Fruit fly (Drosophila melanogaster): ENCODE measurements around the gene Pkc98E.

The Pkc98E gene

DNA sequence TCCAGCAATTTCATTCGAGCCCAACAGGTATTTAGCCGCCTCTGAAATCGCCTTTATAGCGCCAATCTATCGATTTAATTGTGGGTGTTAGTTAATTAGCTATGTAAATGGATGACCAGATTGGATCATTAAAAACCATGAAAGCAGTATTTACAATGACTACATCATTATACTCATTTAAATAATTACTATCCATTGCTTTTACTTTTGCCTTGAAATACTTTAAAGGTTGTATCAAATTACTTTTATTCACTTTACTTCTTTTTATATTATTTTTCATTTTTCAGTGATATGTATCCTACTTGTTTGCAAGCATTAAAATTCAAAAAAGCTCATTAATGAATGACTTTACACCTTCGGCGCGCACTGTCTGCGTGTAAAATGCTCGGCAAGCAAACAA lies 40.0 kb upstream of the Pkc98E start:
- 0 out of 3 replicates have a peak, but pooled peaks have one; percentile 22 for TF ChIP-seq CG11695 (GFP tag; IDR thresholded peaks at IDR 0.05)
- no peak for TF ChIP-seq wdn (GFP tag; IDR thresholded peaks at IDR 0.05)
- peak; percentile 3 for TF ChIP-seq CG11504 (tag; optimal IDR thresholded peaks at IDR 0.05)

DNA sequence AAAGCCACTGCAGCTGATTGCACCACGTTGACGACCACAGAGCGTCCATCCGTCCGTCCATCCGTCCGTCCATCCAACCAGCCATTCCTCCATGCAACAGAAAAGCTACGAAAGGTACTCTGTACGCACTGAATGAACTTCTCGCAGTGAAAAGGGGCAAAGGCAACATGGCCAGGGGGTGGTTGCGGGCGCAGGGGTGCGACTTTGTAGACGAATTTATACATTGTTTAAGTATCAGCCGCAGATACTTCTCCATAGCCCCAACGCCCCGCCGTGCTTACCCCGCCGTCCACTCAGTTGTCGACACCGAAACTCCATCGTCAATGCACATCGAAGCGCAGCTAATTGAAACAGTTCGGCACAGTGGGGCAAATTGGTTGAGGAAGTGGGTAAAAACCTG lies 39.0 kb upstream of the Pkc98E start:
- TF ChIP-seq H15 (GFP tag; IDR thresholded peaks at IDR 0.05) = no peak
- no peak for TF ChIP-seq Rfx (GFP tag; IDR thresholded peaks at IDR 0.05)

DNA sequence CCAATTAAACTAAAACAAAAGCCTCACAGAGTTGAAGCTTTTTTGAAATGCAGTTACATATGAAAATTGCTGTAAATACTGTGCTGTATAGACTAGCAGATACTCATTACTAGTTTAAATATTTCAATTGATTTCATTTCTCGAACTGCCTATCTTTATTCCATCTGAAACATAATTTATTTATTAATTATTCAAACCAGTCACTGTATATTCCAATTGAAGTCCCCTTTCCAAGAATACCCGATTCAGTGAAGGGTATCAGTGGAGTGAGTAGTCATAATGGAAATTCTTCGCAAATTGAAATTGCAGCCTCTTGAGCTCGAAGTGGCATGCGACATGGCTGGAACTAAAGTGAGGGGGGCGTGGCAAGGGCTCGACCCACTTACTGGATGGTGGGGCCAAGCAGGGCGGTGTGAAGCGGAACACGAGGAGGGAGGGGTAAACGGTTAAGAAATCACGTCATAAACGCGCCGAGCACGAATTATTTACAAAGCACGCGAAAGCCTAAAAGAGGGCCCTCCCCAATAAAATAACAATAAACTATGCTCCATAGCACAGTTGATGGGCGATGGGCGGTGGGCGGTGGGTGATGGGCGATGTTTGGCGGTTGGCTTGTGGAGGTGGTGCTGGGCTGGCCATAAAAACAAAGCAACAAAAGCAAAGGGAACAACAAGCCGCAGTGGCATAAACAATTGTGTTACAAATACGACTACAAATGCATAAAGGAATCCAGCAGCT lies 33.9 kb upstream of the Pkc98E start:
- peak; percentile 17 for TF ChIP-seq Hsf (GFP tag; optimal IDR thresholded peaks at IDR 0.05)
- no peak for TF ChIP-seq Sin3A (optimal IDR thresholded peaks at IDR 0.05)
- TF ChIP-seq Dad (GFP tag; optimal IDR thresholded peaks at IDR 0.05) = no peak
- no peak for TF ChIP-seq CG6765 (GFP tag; optimal IDR thresholded peaks at IDR 0.05)
- no peak for TF ChIP-seq exex (tag; optimal IDR thresholded peaks at IDR 0.05)
- no peak for TF ChIP-seq kah (GFP tag; optimal IDR thresholded peaks at IDR 0.05)
- no peak for TF ChIP-seq Adf1 (GFP tag; IDR thresholded peaks at IDR 0.05)
- no peak for TF ChIP-seq CG4404 (GFP tag; IDR thresholded peaks at IDR 0.05)
- TF ChIP-seq CG3995 (GFP tag; optimal IDR thresholded peaks at IDR 0.05) = no peak
- no peak for TF ChIP-seq tll (GFP tag; optimal IDR thresholded peaks at IDR 0.05)
- TF ChIP-seq lmd (GFP tag; IDR thresholded peaks at IDR 0.05) = peak; percentile 53; the same call in 1 of the 2 replicates
- TF ChIP-seq jumu (GFP tag; optimal IDR thresholded peaks at IDR 0.05) = no peak
- TF ChIP-seq unc-4 (GFP tag; IDR thresholded peaks at IDR 0.05; ENCODE audit: partially characterized antibody) = no peak
- peak; percentile 54 for TF ChIP-seq CG2678 (tag; optimal IDR thresholded peaks at IDR 0.05)
- no peak for TF ChIP-seq CG11560 (tag; IDR thresholded peaks at IDR 0.05)
- no peak for TF ChIP-seq Hmx (GFP tag; optimal IDR thresholded peaks at IDR 0.05)
- no peak for TF ChIP-seq CG14860 (GFP tag; IDR thresholded peaks at IDR 0.05; ENCODE audit: partially characterized antibody)
- no peak for TF ChIP-seq org-1 (GFP tag; optimal IDR thresholded peaks at IDR 0.05)
- TF ChIP-seq CG14050 (GFP tag; IDR thresholded peaks at IDR 0.05) = peak; percentile 45; the same call in 1 of the 3 replicates
- no peak for TF ChIP-seq ato (GFP tag; IDR thresholded peaks at IDR 0.05; ENCODE audit: partially characterized antibody)
- TF ChIP-seq CG1602 (GFP tag; optimal IDR thresholded peaks at IDR 0.05) = no peak
- TF ChIP-seq Optix (GFP tag; IDR thresholded peaks at IDR 0.05) = no peak
- TF ChIP-seq h (optimal IDR thresholded peaks at IDR 0.05) = no peak
- TF ChIP-seq aop (GFP tag; IDR thresholded peaks at IDR 0.05) = no peak
- no peak for TF ChIP-seq ab (GFP tag; optimal IDR thresholded peaks at IDR 0.05)
- TF ChIP-seq Meics (GFP tag; optimal IDR thresholded peaks at IDR 0.05) = peak; percentile 15
- no peak for TF ChIP-seq pho (GFP tag; optimal IDR thresholded peaks at IDR 0.05)
- no peak for TF ChIP-seq Lim3 (GFP tag; IDR thresholded peaks at IDR 0.05)
- TF ChIP-seq Fer2 (tag; optimal IDR thresholded peaks at IDR 0.05) = no peak
- TF ChIP-seq CG11247 (GFP tag; IDR thresholded peaks at IDR 0.05) = no peak
- no peak for TF ChIP-seq Doc3 (GFP tag; IDR thresholded peaks at IDR 0.05; ENCODE audit: partially characterized antibody)
- peak; percentile 88 for TF ChIP-seq sens (GFP tag)
- peak; percentile 70 for TF ChIP-seq Sox102F (GFP tag; optimal IDR thresholded peaks at IDR 0.05)
- no peak for TF ChIP-seq tin (GFP tag; optimal IDR thresholded peaks at IDR 0.05)
- no peak for TF ChIP-seq sim (GFP tag; IDR thresholded peaks at IDR 0.05)
- TF ChIP-seq fu2 (GFP tag; optimal IDR thresholded peaks at IDR 0.05) = no peak
- no peak for TF ChIP-seq Opbp (GFP tag; IDR thresholded peaks at IDR 0.05; ENCODE audit: partially characterized antibody)
- no peak for TF ChIP-seq Atf6 (GFP tag; IDR thresholded peaks at IDR 0.05)
- TF ChIP-seq bcd (GFP tag; optimal IDR thresholded peaks at IDR 0.05) = no peak
- TF ChIP-seq CkIIα-i1 (GFP tag; IDR thresholded peaks at IDR 0.05) = no peak
- peak; percentile 89 for TF ChIP-seq Ets65A (GFP tag)
- no peak for TF ChIP-seq CG17802 (tag; optimal IDR thresholded peaks at IDR 0.05)
- no peak for TF ChIP-seq Myb (GFP tag; optimal IDR thresholded peaks at IDR 0.05)
